Fruit fly (Drosophila melanogaster) whole organism, embryonic: ENCODE results near the gene eIF1.

Source experiments
- B-H1 ChIP-seq: fragments of 200-800 bp; sonication (Bioruptor generic); IDR thresholded peaks from 3 replicates; pipeline ENCODE4 v1.3.6; 2022; ENCODE audit warnings: missing biosample characterization, missing genetic modification characterization
- CG1233 ChIP-seq: fragments of 200-800 bp; sonication (Bioruptor generic); optimal IDR thresholded peaks from 4 replicates; lab custom pipeline; 2018; ENCODE audit warnings: missing biosample characterization, mild to moderate bottlenecking, missing genetic modification characterization
- CG12942 ChIP-seq: fragments of 200-800 bp; sonication (Bioruptor generic); optimal IDR thresholded peaks from 3 replicates; lab custom pipeline; 2016; ENCODE audit warnings: missing biosample characterization, missing genetic modification characterization
- CG13624 ChIP-seq: fragments of 200-800 bp; sonication (Bioruptor generic); optimal IDR thresholded peaks from 2 replicates; lab custom pipeline; 2016; ENCODE audit warnings: missing biosample characterization, missing genetic modification characterization
- CG13775 ChIP-seq: fragments of 200-800 bp; sonication (Bioruptor generic); optimal IDR thresholded peaks from 3 replicates; lab custom pipeline; 2017; ENCODE audit warnings: missing biosample characterization, mild to moderate bottlenecking, missing genetic modification characterization
- CG14050 ChIP-seq: fragments of 200-800 bp; sonication (Bioruptor generic); IDR thresholded peaks from 3 replicates; pipeline ENCODE4 v1.3.6; 2022; ENCODE audit warnings: missing biosample characterization, missing genetic modification characterization
- CG14667 ChIP-seq: fragments of 200-800 bp; sonication (Bioruptor generic); IDR thresholded peaks from 2 replicates; pipeline ENCODE4 v1.3.6; 2022; ENCODE audit warnings: missing biosample characterization, missing genetic modification characterization
- CG14860 ChIP-seq: fragments of 200-800 bp; sonication (Bioruptor generic); IDR thresholded peaks from 3 replicates; pipeline ENCODE4 v1.3.6; 2022; ENCODE audit warnings: missing biosample characterization, missing genetic modification characterization; ENCODE audit not compliant: partially characterized antibody
- CG1647 ChIP-seq: fragments of 200-800 bp; sonication (Bioruptor generic); optimal IDR thresholded peaks from 3 replicates; lab custom pipeline; 2016; ENCODE audit warnings: missing biosample characterization, missing genetic modification characterization
- CG18011 ChIP-seq: fragments of 200-800 bp; sonication (Bioruptor generic); optimal IDR thresholded peaks from 2 replicates; lab custom pipeline; 2017; ENCODE audit warnings: missing biosample characterization, missing genetic modification characterization, mild to moderate bottlenecking, moderate library complexity, missing genotype
- CG2199 ChIP-seq: fragments of 200-800 bp; sonication (Bioruptor generic); IDR thresholded peaks from 3 replicates; pipeline ENCODE4 v1.3.6; 2022; ENCODE audit warnings: missing biosample characterization, missing genetic modification characterization
- CG33557 ChIP-seq: fragments of 200-800 bp; sonication (Bioruptor generic); optimal IDR thresholded peaks from 2 replicates; lab custom pipeline; 2019; ENCODE audit warnings: missing biosample characterization, mild to moderate bottlenecking, missing genetic modification characterization, moderate library complexity
- CG3847 ChIP-seq: fragments of 200-800 bp; sonication (Bioruptor generic); IDR thresholded peaks from 2 replicates; pipeline ENCODE4 v1.3.6; 2022; ENCODE audit warnings: missing biosample characterization, missing genetic modification characterization
- CG6683 ChIP-seq: fragments of 200-800 bp; sonication (Bioruptor generic); optimal IDR thresholded peaks from 2 replicates; lab custom pipeline; 2017; ENCODE audit warnings: missing biosample characterization, mild to moderate bottlenecking, missing genetic modification characterization, missing genetic modification reagents
- CG7357 ChIP-seq: fragments of 200-800 bp; sonication (Bioruptor generic); IDR thresholded peaks from 3 replicates; pipeline ENCODE4 v1.3.6; 2022; ENCODE audit warnings: missing biosample characterization, missing genetic modification characterization
- CG7556 ChIP-seq: fragments of 200-800 bp; sonication (Bioruptor generic); optimal IDR thresholded peaks from 2 replicates; lab custom pipeline; 2017; ENCODE audit warnings: missing biosample characterization, mild to moderate bottlenecking, missing genetic modification characterization
- CG7786 ChIP-seq: fragments of 200-800 bp; sonication (Bioruptor generic); optimal IDR thresholded peaks from 2 replicates; lab custom pipeline; 2016; ENCODE audit warnings: missing biosample characterization, missing genetic modification characterization
- CG7987 ChIP-seq: fragments of 200-800 bp; sonication (Bioruptor generic); optimal IDR thresholded peaks from 2 replicates; lab custom pipeline; 2018; ENCODE audit warnings: missing biosample characterization, mild to moderate bottlenecking, missing genetic modification characterization, moderate library complexity
- CG8944 ChIP-seq: fragments of 200-800 bp; sonication (Bioruptor generic); optimal IDR thresholded peaks from 3 replicates; lab custom pipeline; 2016; ENCODE audit warnings: missing biosample characterization, missing genetic modification characterization
- Doc2 ChIP-seq: fragments of 200-800 bp; sonication (Bioruptor generic); IDR thresholded peaks from 2 replicates; pipeline ENCODE4 v1.3.6; 2022; ENCODE audit warnings: missing biosample characterization, missing genetic modification characterization
- Doc3 ChIP-seq: fragments of 200-800 bp; sonication (Bioruptor generic); IDR thresholded peaks from 3 replicates; pipeline ENCODE4 v1.3.6; 2022; ENCODE audit warnings: missing biosample characterization, missing genetic modification characterization; ENCODE audit not compliant: partially characterized antibody
- Dp ChIP-seq: fragments of 200-800 bp; sonication (Bioruptor generic); optimal IDR thresholded peaks from 2 replicates; lab custom pipeline; 2018; ENCODE audit warnings: missing biosample characterization, mild to moderate bottlenecking, missing genetic modification characterization, moderate library complexity
- Dref ChIP-seq: fragments of 200-800 bp; sonication (Bioruptor generic); IDR thresholded peaks from 2 replicates; pipeline ENCODE4 v1.3.6; 2022; ENCODE audit warnings: missing biosample characterization, missing genetic modification characterization
- Elba2 ChIP-seq: fragments of 200-800 bp; sonication (Bioruptor generic); optimal IDR thresholded peaks from 3 replicates; lab custom pipeline; 2016; ENCODE audit warnings: missing biosample characterization, missing genetic modification characterization
- Ets97D ChIP-seq: fragments of 200-800 bp; sonication (Bioruptor generic); optimal IDR thresholded peaks from 3 replicates; lab custom pipeline; 2016; ENCODE audit warnings: missing biosample characterization, missing genetic modification characterization
- HHEX ChIP-seq: fragments of 200-800 bp; sonication (Bioruptor generic); optimal IDR thresholded peaks from 3 replicates; lab custom pipeline; 2017; ENCODE audit warnings: missing biosample characterization, mild to moderate bottlenecking, missing genetic modification characterization, missing genetic modification reagents
- HLH3B ChIP-seq: fragments of 200-800 bp; sonication (Bioruptor generic); IDR thresholded peaks from 2 replicates; pipeline ENCODE4 v1.3.6; 2022; ENCODE audit warnings: missing biosample characterization, missing genetic modification characterization
- Hand ChIP-seq: fragments of 200-800 bp; sonication (Bioruptor generic); optimal IDR thresholded peaks from 2 replicates; lab custom pipeline; 2017; ENCODE audit warnings: mild to moderate bottlenecking, missing biosample characterization, missing genetic modification reagents, missing genetic modification characterization
- Mes4 ChIP-seq: fragments of 200-800 bp; sonication (Bioruptor generic); optimal IDR thresholded peaks from 2 replicates; lab custom pipeline; 2016; ENCODE audit warnings: missing biosample characterization, missing genetic modification characterization
- Ravus ChIP-seq: fragments of 200-800 bp; sonication (Bioruptor generic); IDR thresholded peaks from 2 replicates; pipeline ENCODE4 v1.3.6; 2022; ENCODE audit warnings: missing biosample characterization, missing genetic modification characterization
- Six4 ChIP-seq: fragments of 200-800 bp; sonication (Bioruptor generic); optimal IDR thresholded peaks from 2 replicates; lab custom pipeline; 2016; ENCODE audit warnings: missing biosample characterization, missing genetic modification characterization
- Spps ChIP-seq: fragments of 200-800 bp; sonication (Bioruptor generic); optimal IDR thresholded peaks from 2 replicates; lab custom pipeline; 2018; ENCODE audit warnings: missing biosample characterization, mild to moderate bottlenecking, missing genetic modification characterization
- Sry-δ ChIP-seq: fragments of 200-800 bp; sonication (Bioruptor generic); optimal IDR thresholded peaks from 2 replicates; lab custom pipeline; 2016; ENCODE audit warnings: missing biosample characterization, missing genetic modification characterization
- Taf1 ChIP-seq: fragments of 200-800 bp; sonication (Bioruptor generic); IDR thresholded peaks from 2 replicates; pipeline ENCODE4 v1.3.6; 2022; ENCODE audit warnings: missing biosample characterization, missing genetic modification characterization
- ab ChIP-seq: fragments of 200-800 bp; sonication (Bioruptor generic); optimal IDR thresholded peaks from 2 replicates; lab custom pipeline; 2016; ENCODE audit warnings: missing biosample characterization, missing genetic modification characterization
- ac ChIP-seq: fragments of 200-800 bp; sonication (Bioruptor generic); optimal IDR thresholded peaks from 3 replicates; lab custom pipeline; 2017; ENCODE audit warnings: missing biosample characterization, mild to moderate bottlenecking, missing genetic modification characterization
- bowl ChIP-seq: fragments of 200-800 bp; sonication (Bioruptor generic); IDR thresholded peaks from 2 replicates; pipeline ENCODE4 v1.3.6; 2022; ENCODE audit warnings: missing biosample characterization, missing genetic modification characterization
- disco-r ChIP-seq: fragments of 200-800 bp; sonication (Bioruptor generic); optimal IDR thresholded peaks from 2 replicates; lab custom pipeline; 2016; ENCODE audit warnings: missing biosample characterization, missing genetic modification characterization
- esg ChIP-seq: fragments of 200-800 bp; sonication (Bioruptor generic); conservative IDR thresholded peaks from 2 replicates; pipeline ENCODE4 v1.3.6; 2022; ENCODE audit warnings: missing biosample characterization, missing genetic modification characterization
- kah ChIP-seq: fragments of 200-800 bp; sonication (Bioruptor generic); optimal IDR thresholded peaks from 2 replicates; lab custom pipeline; 2018; ENCODE audit warnings: missing biosample characterization, mild to moderate bottlenecking, missing genetic modification characterization
- nom ChIP-seq: fragments of 200-800 bp; sonication (Bioruptor generic); optimal IDR thresholded peaks from 2 replicates; lab custom pipeline; 2017; ENCODE audit warnings: missing biosample characterization, missing genetic modification characterization, mild to moderate bottlenecking, moderate library complexity, missing genetic modification reagents
- pfk ChIP-seq: fragments of 200-800 bp; sonication (Bioruptor generic); optimal IDR thresholded peaks from 2 replicates; lab custom pipeline; 2018; ENCODE audit warnings: missing biosample characterization, mild to moderate bottlenecking, missing genetic modification characterization, moderate library complexity
- row ChIP-seq: fragments of 200-800 bp; sonication (Bioruptor generic); IDR thresholded peaks from 3 replicates; pipeline ENCODE4 v1.3.6; 2022; ENCODE audit warnings: missing biosample characterization, missing genetic modification characterization
- stc ChIP-seq: fragments of 200-800 bp; sonication (Bioruptor generic); IDR thresholded peaks from 2 replicates; pipeline ENCODE4 v1.3.6; 2022; ENCODE audit warnings: missing biosample characterization, missing genetic modification characterization
- tll ChIP-seq, 2 experiments: fragments of 200-800 bp in 1 of 2; fragments of >200 bp in 1 of 2; sonication (Bioruptor generic) in 1 of 2; optimal IDR thresholded peaks; 2 replicates each; lab custom pipeline; 2017 to 2019; ENCODE audit warnings: missing biosample characterization in 2 of 2, missing genetic modification characterization in 2 of 2, mild to moderate bottlenecking in 1 of 2, moderate library complexity in 1 of 2
- trh ChIP-seq: fragments of 200-800 bp; sonication (Bioruptor generic); optimal IDR thresholded peaks from 2 replicates; lab custom pipeline; 2016; ENCODE audit warnings: missing biosample characterization, missing genetic modification characterization
- vvl ChIP-seq: fragments of 200-800 bp; sonication (Bioruptor generic); IDR thresholded peaks from 2 replicates; pipeline ENCODE4 v1.3.6; 2022; ENCODE audit warnings: missing biosample characterization, missing genetic modification characterization
- zf30C ChIP-seq: fragments of 200-800 bp; sonication (Bioruptor generic); optimal IDR thresholded peaks from 3 replicates; lab custom pipeline; 2018; ENCODE audit warnings: missing biosample characterization, mild to moderate bottlenecking, missing genetic modification characterization

eIF1 gene

DNA sequence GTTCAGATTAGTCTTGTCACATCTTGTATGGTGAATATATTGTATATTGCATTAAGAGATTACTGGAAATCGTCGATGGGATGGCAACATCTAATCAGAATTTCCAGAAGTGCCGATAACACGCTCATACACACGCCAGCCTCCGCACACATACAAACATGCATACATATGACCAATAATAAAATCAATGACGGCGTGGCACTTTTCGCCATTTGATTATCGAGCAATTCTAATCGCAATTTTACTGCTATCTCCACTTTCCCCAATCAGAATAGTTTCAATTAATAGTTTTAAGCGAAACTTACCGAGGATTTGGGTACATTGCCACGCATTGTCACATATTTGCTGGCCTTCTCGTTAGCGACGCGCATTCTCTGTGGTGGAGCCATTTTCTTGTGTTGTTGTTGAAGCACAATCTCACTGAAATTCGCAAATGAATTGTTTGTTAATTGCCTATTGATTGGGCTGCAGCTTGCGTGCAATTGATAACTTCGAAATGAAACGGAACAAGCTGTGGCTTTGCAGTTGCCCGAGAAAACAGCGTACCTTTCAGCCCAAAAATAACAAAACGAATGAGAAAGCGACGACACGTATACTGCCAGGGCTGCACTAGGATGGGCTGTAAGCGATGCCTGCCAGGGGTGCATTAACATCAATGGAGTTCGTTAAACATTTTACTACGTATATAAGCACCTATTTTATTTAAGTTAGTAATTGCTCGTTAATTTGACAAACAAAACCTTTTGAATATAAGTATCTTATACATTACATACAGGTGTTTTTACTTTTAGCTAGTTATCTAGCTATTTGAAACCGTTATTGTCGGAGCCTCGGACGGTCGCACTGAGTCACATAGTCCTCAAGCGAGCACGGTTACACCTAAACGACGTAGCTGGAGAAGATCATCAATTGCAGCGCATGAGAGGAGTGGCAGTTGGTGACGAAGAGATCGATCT, 24.4 kb upstream of the eIF1 start, which contains the start of the genes CG32276 and gry (continued):
- TF ChIP-seq CG6683 (GFP tag; lab: Kevin White, UChicago) (peak; percentile 41), Dref (GFP tag; lab: Robert Waterston, UW) (0 out of 2 replicates have a peak, but pooled peaks have one; percentile 39), nom (peak; percentile 84), HLH3B (GFP tag; lab: Robert Waterston, UW) (peak; percentile 54), CG2199 (0 out of 3 replicates have a peak, but pooled peaks have one; percentile 32), CG14050 (GFP tag; lab: Robert Waterston, UW) (peak; percentile 23; the same call in 1 of the 3 replicates), Six4 (GFP tag; lab: Kevin White, UChicago) (peak; percentile 69), CG13775 (GFP tag; lab: Kevin White, UChicago) (peak; percentile 80), CG33557 (peak; percentile 54), Ravus (no peak), esg (GFP tag; lab: Robert Waterston, UW) (peak; percentile 65), CG1233 (GFP tag; lab: Kevin White, UChicago) (peak; percentile 67), row (GFP tag; lab: Robert Waterston, UW) (peak; percentile 93), vvl (peak; percentile 82), CG8944 (GFP tag; lab: Kevin White, UChicago) (peak; percentile 82), stc (GFP tag; lab: Robert Waterston, UW) (peak; percentile 62), Spps (peak; percentile 57), CG14860 (GFP tag; lab: Robert Waterston, UW) (no peak), CG18011 (peak; percentile 49), Ets97D (GFP tag; lab: Kevin White, UChicago) (peak; percentile 90), CG3847 (GFP tag; lab: Robert Waterston, UW) (peak; percentile 83), disco-r (GFP tag; lab: Kevin White, UChicago) (peak; percentile 80), Sry-δ (GFP tag; lab: Kevin White, UChicago) (peak; percentile 77), Dp (GFP tag; lab: Kevin White, UChicago) (peak; percentile 22), bowl (GFP tag; lab: Robert Waterston, UW) (no peak), CG1647 (GFP tag; lab: Kevin White, UChicago) (peak; percentile 79), CG13624 (peak; percentile 80), Mes4 (peak; percentile 80), zf30C (GFP tag; lab: Kevin White, UChicago) (no peak), B-H1 (GFP tag; lab: Robert Waterston, UW) (no peak; the same call in 2 of the 3 replicates), Elba2 (GFP tag; lab: Kevin White, UChicago) (peak; percentile 64), Doc3 (GFP tag; lab: Robert Waterston, UW) (no peak), CG14667 (GFP tag; lab: Robert Waterston, UW) (peak; percentile 51; the same call in 1 of the 2 replicates), tll (GFP tag; optimal IDR thresholded peaks at IDR 0.05; lab: Kevin White, UChicago) (peak; percentile 64 to 72), CG7786 (peak; percentile 71), Hand (GFP tag; lab: Kevin White, UChicago) (no peak), ab (peak; percentile 52), Doc2 (GFP tag; lab: Robert Waterston, UW) (no peak), kah (GFP tag; lab: Kevin White, UChicago) (no peak), HHEX (GFP tag; lab: Kevin White, UChicago) (peak; percentile 58), CG7357 (GFP tag; lab: Robert Waterston, UW) (peak; percentile 46; the same call in 1 of the 3 replicates), pfk (GFP tag; lab: Kevin White, UChicago) (peak; percentile 57), CG7987 (GFP tag; lab: Kevin White, UChicago) (peak; percentile 74), ac (no peak), trh (GFP tag; lab: Kevin White, UChicago) (peak; percentile 63), Taf1 (GFP tag; lab: Robert Waterston, UW) (peak; percentile 49; the same call in 1 of the 2 replicates), CG12942 (GFP tag; lab: Kevin White, UChicago) (peak; percentile 71), CG7556 (GFP tag; lab: Kevin White, UChicago) (peak; percentile 60)
